Worm (Caenorhabditis elegans) whole organism, L4 larva: Measurements from ENCODE around the gene del-10.
A peak's percentile ranks its signal among the peaks of the same experiment; 100 is the strongest.

ENCODE experiments used
- F10B5.3 ChIP-seq: sonication (generic microtip); optimal IDR thresholded peaks from 2 replicates; lab custom pipeline; 2016; ENCODE audit warnings: mild to moderate bottlenecking, missing genetic modification characterization, missing compliant biosample characterization
- F26F4.8 ChIP-seq: fragments of 200-800 bp; sonication (Bioruptor generic); conservative IDR thresholded peaks from 2 replicates; pipeline ENCODE4 v1.3.6; 2022; ENCODE audit warnings: missing genetic modification characterization, missing compliant biosample characterization
- F49E8.2 ChIP-seq: sonication (generic microtip); optimal IDR thresholded peaks from 2 replicates; lab custom pipeline; 2016; ENCODE audit warnings: missing compliant biosample characterization, mild to moderate bottlenecking, missing genetic modification characterization, borderline replicate concordance
- R02D3.7 ChIP-seq: fragments of 150-350 bp; sonication (generic microtip); optimal IDR thresholded peaks from 3 replicates; lab custom pipeline; 2014; ENCODE audit warnings: missing biosample characterization, missing genetic modification characterization
- T20F7.1 ChIP-seq: fragments of 200-800 bp; sonication (Bioruptor generic); optimal IDR thresholded peaks from 2 replicates; lab custom pipeline; 2018; ENCODE audit warnings: mild to moderate bottlenecking, missing genetic modification characterization, missing compliant biosample characterization
- T26A8.4 ChIP-seq: fragments of 200-800 bp; sonication (Bioruptor generic); IDR thresholded peaks from 2 replicates; pipeline ENCODE4 v1.3.6; 2022; ENCODE audit warnings: missing genetic modification characterization, missing compliant biosample characterization
- Y5F2A.4 ChIP-seq: fragments of 200-800 bp; sonication (Bioruptor generic); optimal IDR thresholded peaks from 2 replicates; lab custom pipeline; 2018; ENCODE audit warnings: mild to moderate bottlenecking, missing genetic modification characterization, missing compliant biosample characterization
- ZK337.2 ChIP-seq: fragments of 200-800 bp; sonication (Bioruptor generic); IDR thresholded peaks from 2 replicates; pipeline ENCODE4 v1.3.6; 2022; ENCODE audit warnings: missing genetic modification reagents, missing genetic modification characterization, missing compliant biosample characterization
- aha-1 ChIP-seq: fragments of 150-350 bp; peaks from one replicate; lab custom pipeline; 2014; ENCODE audit warnings: missing biosample characterization, missing genetic modification characterization
- aly-2 ChIP-seq: sonication (generic microtip); optimal IDR thresholded peaks from 2 replicates; lab custom pipeline; 2018; ENCODE audit warnings: missing biosample characterization, missing genetic modification characterization
- arid-1 ChIP-seq: fragments of 200-800 bp; sonication (Bioruptor generic); conservative IDR thresholded peaks from 2 replicates; pipeline ENCODE4 v1.3.6; 2022; ENCODE audit warnings: missing genetic modification reagents, missing genetic modification characterization, missing compliant biosample characterization
- attf-4 ChIP-seq: sonication (generic microtip); optimal IDR thresholded peaks from 3 replicates; lab custom pipeline; 2017; ENCODE audit warnings: missing biosample characterization, missing genetic modification characterization
- ceh-20 ChIP-seq: fragments of 200-800 bp; sonication (Bioruptor generic); IDR thresholded peaks from 2 replicates; pipeline ENCODE4 v1.3.6; 2022; ENCODE audit warnings: missing genetic modification reagents, missing genetic modification characterization, missing compliant biosample characterization
- ceh-28 ChIP-seq: fragments of 150-350 bp; optimal IDR thresholded peaks from 2 replicates; lab custom pipeline; 2014; ENCODE audit warnings: missing biosample characterization, missing genetic modification reagents, missing genetic modification characterization
- ceh-44 ChIP-seq: fragments of 200-800 bp; sonication (Bioruptor generic); IDR thresholded peaks from 2 replicates; pipeline ENCODE4 v1.3.6; 2022; ENCODE audit warnings: missing genetic modification reagents, missing genetic modification characterization, missing compliant biosample characterization
- ceh-62 ChIP-seq: sonication (generic microtip); optimal IDR thresholded peaks from 2 replicates; lab custom pipeline; 2017; ENCODE audit warnings: missing biosample characterization, missing genetic modification characterization
- ces-1 ChIP-seq: fragments of 150-350 bp; sonication (generic microtip); optimal IDR thresholded peaks from 4 replicates; lab custom pipeline; 2014; ENCODE audit warnings: missing biosample characterization, missing genetic modification reagents, missing genetic modification characterization
- daf-16 ChIP-seq, 3 experiments: sonication (generic microtip); optimal IDR thresholded peaks; 2 replicates each; lab custom pipeline; 2016 to 2017; ENCODE audit warnings: missing genetic modification characterization in 3 of 3, missing genetic modification reagents in 3 of 3, mild to moderate bottlenecking in 2 of 3, missing compliant biosample characterization in 2 of 3, missing biosample characterization in 1 of 3, moderate library complexity in 1 of 3
- daf-19 ChIP-seq: fragments of 200-800 bp; sonication (Bioruptor generic); conservative IDR thresholded peaks from 2 replicates; pipeline ENCODE4 v1.3.6; 2022; ENCODE audit warnings: missing genetic modification characterization, missing compliant biosample characterization
- daf-8 ChIP-seq: fragments of 200-800 bp; sonication (Bioruptor generic); IDR thresholded peaks from 2 replicates; pipeline ENCODE4 v1.3.6; 2022; ENCODE audit warnings: missing genetic modification characterization, missing compliant biosample characterization
- dmd-9 ChIP-seq: fragments of 200-800 bp; sonication (Bioruptor generic); IDR thresholded peaks from 2 replicates; pipeline ENCODE4 v1.3.6; 2022; ENCODE audit warnings: missing genetic modification reagents, missing genetic modification characterization, missing compliant biosample characterization
- egl-43 ChIP-seq: fragments of 200-800 bp; sonication (Bioruptor generic); IDR thresholded peaks from 2 replicates; pipeline ENCODE4 v1.3.6; 2022; ENCODE audit warnings: missing genetic modification reagents, missing genetic modification characterization, missing compliant biosample characterization
- fkh-10 ChIP-seq: fragments of 150-350 bp; optimal IDR thresholded peaks from 2 replicates; lab custom pipeline; 2014; ENCODE audit warnings: missing biosample characterization, missing genetic modification reagents, missing genetic modification characterization
- hif-1 ChIP-seq, 2 experiments: sonication (generic microtip); optimal IDR thresholded peaks; 2 replicates each; lab custom pipeline; 2016 to 2017; ENCODE audit warnings: missing compliant biosample characterization in 2 of 2, missing genetic modification characterization in 2 of 2, missing genetic modification reagents in 2 of 2, missing genotype in 2 of 2, mild to moderate bottlenecking in 1 of 2
- hlh-11 ChIP-seq: fragments of 200-800 bp; sonication (Bioruptor generic); optimal IDR thresholded peaks from 2 replicates; lab custom pipeline; 2018; ENCODE audit warnings: mild to moderate bottlenecking, missing genetic modification characterization, missing compliant biosample characterization
- hmg-1.1 ChIP-seq: fragments of 200-800 bp; sonication (Bioruptor generic); IDR thresholded peaks from 2 replicates; pipeline ENCODE4 v1.3.6; 2022; ENCODE audit warnings: missing genetic modification reagents, missing genetic modification characterization, missing compliant biosample characterization
- lin-13 ChIP-seq: fragments of 150-350 bp; optimal IDR thresholded peaks from 2 replicates; lab custom pipeline; 2014; ENCODE audit warnings: missing biosample characterization, missing genetic modification reagents, missing genetic modification characterization
- lin-15B ChIP-seq: fragments of 150-350 bp; sonication (generic microtip); optimal IDR thresholded peaks from 3 replicates; lab custom pipeline; 2014; ENCODE audit warnings: missing biosample characterization, missing genetic modification characterization
- lin-29 ChIP-seq: fragments of 200-800 bp; sonication (Bioruptor generic); IDR thresholded peaks from 2 replicates; pipeline ENCODE4 v1.3.6; 2022; ENCODE audit warnings: missing genetic modification reagents, missing genetic modification characterization, missing compliant biosample characterization
- lsy-2 ChIP-seq, 2 experiments: fragments of 150-350 bp in 1 of 2; sonication (generic microtip) in 1 of 2; optimal IDR thresholded peaks; 2 replicates each; lab custom pipeline; 2014 to 2017; ENCODE audit warnings: missing biosample characterization in 2 of 2, missing genetic modification characterization in 2 of 2
- madf-5 ChIP-seq, 2 experiments: fragments of 200-800 bp; sonication (Bioruptor generic); IDR thresholded peaks; 2 replicates each; pipeline ENCODE4 v1.3.6; 2022; ENCODE audit warnings: missing compliant biosample characterization in 2 of 2, missing genetic modification characterization in 2 of 2
- mdl-1 ChIP-seq, 2 experiments: fragments of 150-350 bp in 1 of 2; sonication (generic microtip) in 1 of 2; optimal IDR thresholded peaks; 2 replicates each; lab custom pipeline; 2014 to 2017; ENCODE audit warnings: missing biosample characterization in 2 of 2, missing genetic modification characterization in 2 of 2
- mep-1 ChIP-seq: fragments of 150-350 bp; sonication (generic microtip); optimal IDR thresholded peaks from 3 replicates; lab custom pipeline; 2014; ENCODE audit warnings: missing biosample characterization, missing genetic modification characterization
- mxl-2 ChIP-seq: fragments of 200-800 bp; sonication (Bioruptor generic); conservative IDR thresholded peaks from 2 replicates; pipeline ENCODE4 v1.3.6; 2022; ENCODE audit warnings: missing genetic modification reagents, missing genetic modification characterization, missing compliant biosample characterization
- nhr-237 ChIP-seq: sonication (generic microtip); optimal IDR thresholded peaks from 2 replicates; lab custom pipeline; 2017; ENCODE audit warnings: missing biosample characterization, missing genetic modification characterization
- nhr-28 ChIP-seq: fragments of 150-350 bp; optimal IDR thresholded peaks from 2 replicates; lab custom pipeline; 2014; ENCODE audit warnings: missing biosample characterization, missing genetic modification characterization
- nhr-42 ChIP-seq: fragments of 200-800 bp; sonication (Bioruptor generic); IDR thresholded peaks from 2 replicates; pipeline ENCODE4 v1.3.6; 2022; ENCODE audit warnings: missing genetic modification characterization, missing compliant biosample characterization
- nhr-48 ChIP-seq: sonication (generic microtip); optimal IDR thresholded peaks from 2 replicates; lab custom pipeline; 2016; ENCODE audit warnings: mild to moderate bottlenecking, missing genetic modification characterization, missing compliant biosample characterization
- nhr-77 ChIP-seq: fragments of 150-350 bp; optimal IDR thresholded peaks from 2 replicates; lab custom pipeline; 2014; ENCODE audit warnings: missing biosample characterization, missing genetic modification characterization
- saeg-2 ChIP-seq: fragments of 200-800 bp; sonication (Bioruptor generic); IDR thresholded peaks from 2 replicates; pipeline ENCODE4 v1.3.6; 2022; ENCODE audit warnings: missing genetic modification reagents, missing genetic modification characterization, missing compliant biosample characterization
- sdz-12 ChIP-seq: fragments of 200-800 bp; sonication (Bioruptor generic); optimal IDR thresholded peaks from 2 replicates; lab custom pipeline; 2018; ENCODE audit warnings: mild to moderate bottlenecking, missing genetic modification characterization, missing compliant biosample characterization
- set-16 ChIP-seq: fragments of 200-800 bp; sonication (Bioruptor generic); IDR thresholded peaks from 2 replicates; pipeline ENCODE4 v1.3.6; 2022; ENCODE audit warnings: missing genetic modification reagents, missing genetic modification characterization, missing compliant biosample characterization
- snpc-1.2 ChIP-seq: fragments of 200-800 bp; sonication (Bioruptor generic); IDR thresholded peaks from 2 replicates; pipeline ENCODE4 v1.3.6; 2022; ENCODE audit warnings: missing genetic modification reagents, missing genetic modification characterization, missing compliant biosample characterization
- tag-97 ChIP-seq: fragments of 200-800 bp; sonication (Bioruptor generic); IDR thresholded peaks from 2 replicates; pipeline ENCODE4 v1.3.6; 2022; ENCODE audit warnings: missing genetic modification characterization, missing compliant biosample characterization
- tra-1 ChIP-seq: fragments of 200-800 bp; sonication (Bioruptor generic); IDR thresholded peaks from 2 replicates; pipeline ENCODE4 v1.3.6; 2022; ENCODE audit warnings: missing genetic modification reagents, missing genetic modification characterization, missing compliant biosample characterization
- unc-62 ChIP-seq, 3 experiments: fragments of 150-350 bp in 1 of 3; sonication (generic microtip); optimal IDR thresholded peaks in 2 of 3; peaks in 1 of 3; 1 replicate in 1 of 3; 2 replicates in 2 of 3; lab custom pipeline; 2014 to 2017; ENCODE audit warnings: missing biosample characterization in 3 of 3, missing genetic modification characterization in 3 of 3, missing genetic modification reagents in 3 of 3, missing genotype in 1 of 3
- zag-1 ChIP-seq: fragments of 150-350 bp; optimal IDR thresholded peaks from 2 replicates; lab custom pipeline; 2014; ENCODE audit warnings: missing biosample characterization, missing genetic modification characterization
- zfp-2 ChIP-seq: sonication (generic microtip); optimal IDR thresholded peaks from 2 replicates; lab custom pipeline; 2016; ENCODE audit warnings: mild to moderate bottlenecking, missing genetic modification characterization, missing compliant biosample characterization
- zip-2 ChIP-seq: fragments of 150-350 bp; optimal IDR thresholded peaks from 2 replicates; lab custom pipeline; 2014; ENCODE audit warnings: missing biosample characterization, missing genetic modification characterization
- ztf-7 ChIP-seq: fragments of 150-350 bp; optimal IDR thresholded peaks from 2 replicates; lab custom pipeline; 2014; ENCODE audit warnings: missing biosample characterization, missing genetic modification characterization

The del-10 gene

ce11 chrII:6491817-6492452 lies 10.0 kb upstream of the del-10 start, which contains the start of the genes T28D9.11 and T28D9.1 (continued):
- no peak for TF ChIP-seq sdz-12 (GFP tag; lab: Kevin White, UChicago)
- peak; percentile 82 for TF ChIP-seq egl-43
- TF ChIP-seq ceh-20 (GFP tag; lab: Robert Waterston, UW) = peak; percentile 63
- no peak for TF ChIP-seq daf-19 (GFP tag; lab: Robert Waterston, UW)
- TF ChIP-seq lin-13 (GFP tag; lab: Kevin White, UChicago) = peak; percentile 68
- TF ChIP-seq ZK337.2 = no peak
- TF ChIP-seq aly-2 (tag; lab: Kevin White, UChicago) = no peak
- TF ChIP-seq nhr-48 (tag; lab: Kevin White, UChicago) = peak; percentile 8
- no peak for TF ChIP-seq ceh-62 (tag; lab: Kevin White, UChicago)
- peak; percentile 73 for TF ChIP-seq aha-1 (tag; lab: Kevin White, UChicago)
- TF ChIP-seq zag-1 (tag; lab: Kevin White, UChicago) = no peak
- no peak for TF ChIP-seq F10B5.3 (tag; lab: Kevin White, UChicago)
- TF ChIP-seq F26F4.8 (GFP tag; lab: Robert Waterston, UW) = no peak
- no peak for TF ChIP-seq Y5F2A.4 (GFP tag; lab: Kevin White, UChicago)
- peak; percentile 97 for TF ChIP-seq set-16 (GFP tag; lab: Robert Waterston, UW)
- TF ChIP-seq nhr-237 (tag; lab: Kevin White, UChicago) = no peak
- no peak for TF ChIP-seq daf-16 (GFP tag; optimal IDR thresholded peaks at IDR 0.05; lab: Kevin White, UChicago)
- no peak for TF ChIP-seq daf-16 (tag; optimal IDR thresholded peaks at IDR 0.05; lab: Kevin White, UChicago)
- 0 out of 2 replicates have a peak, but pooled peaks have one; percentile 40 for TF ChIP-seq T26A8.4
- TF ChIP-seq lin-29 (GFP tag; lab: Robert Waterston, UW) = no peak
- no peak for TF ChIP-seq attf-4 (tag; lab: Kevin White, UChicago)
- TF ChIP-seq daf-8 (GFP tag; lab: Robert Waterston, UW) = no peak
- no peak for TF ChIP-seq F49E8.2 (tag; lab: Kevin White, UChicago)
- TF ChIP-seq nhr-28 (tag; lab: Kevin White, UChicago) = no peak
- no peak for TF ChIP-seq R02D3.7
- peak in 1 of 2 experiments; percentile 48 for TF ChIP-seq unc-62 (GFP tag; optimal IDR thresholded peaks at IDR 0.05 in 1 of 2; lab: Kevin White, UChicago)
- no peak for TF ChIP-seq unc-62 (tag; optimal IDR thresholded peaks at IDR 0.05; lab: Kevin White, UChicago)
- TF ChIP-seq lin-15B (tag; lab: Kevin White, UChicago) = no peak
- no peak for TF ChIP-seq T20F7.1 (GFP tag; lab: Kevin White, UChicago)
- no peak for TF ChIP-seq ztf-7
- TF ChIP-seq dmd-9 (GFP tag; lab: Robert Waterston, UW) = no peak
- TF ChIP-seq zfp-2 (tag; lab: Kevin White, UChicago) = no peak
- TF ChIP-seq hlh-11 = peak; percentile 77
- TF ChIP-seq tag-97 (GFP tag; lab: Robert Waterston, UW) = no peak
- peak in 1 of 2 experiments; percentile 58 for TF ChIP-seq hif-1 (tag; optimal IDR thresholded peaks at IDR 0.05; lab: Kevin White, UChicago)
- TF ChIP-seq ces-1 (GFP tag; lab: Kevin White, UChicago) = no peak
- peak in 1 of 2 experiments; percentile 27 for TF ChIP-seq mdl-1 (tag; optimal IDR thresholded peaks at IDR 0.05; lab: Kevin White, UChicago)
- no peak for TF ChIP-seq ceh-44 (GFP tag; lab: Robert Waterston, UW)
- no peak for TF ChIP-seq saeg-2
- TF ChIP-seq snpc-1.2 (GFP tag; lab: Robert Waterston, UW) = 0 out of 2 replicates have a peak, but pooled peaks have one; percentile 23
- TF ChIP-seq mxl-2 (GFP tag; lab: Robert Waterston, UW) = no peak
- no peak for TF ChIP-seq tra-1 (GFP tag; lab: Robert Waterston, UW)
- peak; percentile 70 to 77 for TF ChIP-seq lsy-2 (tag; optimal IDR thresholded peaks at IDR 0.05; lab: Kevin White, UChicago)
- peak; percentile 85 for TF ChIP-seq mep-1
- peak; percentile 81 for TF ChIP-seq hmg-1.1 (GFP tag; lab: Robert Waterston, UW)
- TF ChIP-seq arid-1 (GFP tag; lab: Robert Waterston, UW) = no peak
- 0 out of 4 replicates have a peak, but pooled peaks of 1 of the 2 experiments have one; percentile 32 for TF ChIP-seq madf-5 (GFP tag; IDR thresholded peaks at IDR 0.05; lab: Robert Waterston, UW)
- TF ChIP-seq ceh-28 (tag; lab: Kevin White, UChicago) = no peak
- TF ChIP-seq fkh-10 (GFP tag; lab: Kevin White, UChicago) = peak; percentile 77
- no peak for TF ChIP-seq nhr-77
- peak; percentile 60; the same call in 1 of the 2 replicates for TF ChIP-seq nhr-42 (GFP tag; lab: Robert Waterston, UW)
- no peak for TF ChIP-seq zip-2 (tag; lab: Kevin White, UChicago)
